Worm (Caenorhabditis elegans) whole organism, late embryonic: ENCODE results near the gene lgc-57.
A peak's percentile ranks its signal among the peaks of the same experiment; 100 is the strongest.

Source experiments
- C08G9.2 ChIP-seq: sonication (generic microtip); optimal IDR thresholded peaks from 2 replicates; lab custom pipeline; 2016; ENCODE audit warnings: mild to moderate bottlenecking, missing genetic modification characterization, moderate library complexity, missing compliant biosample characterization
- C38D4.7 ChIP-seq: fragments of 200-800 bp; sonication (Bioruptor generic); optimal IDR thresholded peaks from 2 replicates; lab custom pipeline; 2018; ENCODE audit warnings: mild to moderate bottlenecking, missing genetic modification characterization, moderate library complexity, missing compliant biosample characterization
- T23F11.4 ChIP-seq: fragments of 200-800 bp; sonication (Bioruptor generic); optimal IDR thresholded peaks from 2 replicates; lab custom pipeline; 2018; ENCODE audit warnings: mild to moderate bottlenecking, missing genetic modification characterization, missing compliant biosample characterization
- Y22D7AL.16 ChIP-seq: sonication (generic microtip); optimal IDR thresholded peaks from 2 replicates; lab custom pipeline; 2016; ENCODE audit warnings: missing genetic modification characterization, missing compliant biosample characterization
- ceh-19 ChIP-seq: fragments of 200-800 bp; sonication (Bioruptor generic); optimal IDR thresholded peaks from 2 replicates; lab custom pipeline; 2018; ENCODE audit warnings: mild to moderate bottlenecking, missing genetic modification characterization, missing compliant biosample characterization
- ceh-2 ChIP-seq: sonication (generic microtip); optimal IDR thresholded peaks from 2 replicates; lab custom pipeline; 2016; ENCODE audit warnings: missing genotype, missing genetic modification characterization, missing compliant biosample characterization
- ceh-24 ChIP-seq: sonication (generic microtip); optimal IDR thresholded peaks from 2 replicates; lab custom pipeline; 2016; ENCODE audit warnings: mild to moderate bottlenecking, missing genetic modification characterization, missing compliant biosample characterization
- ceh-34 ChIP-seq: sonication (generic microtip); optimal IDR thresholded peaks from 2 replicates; lab custom pipeline; 2016; ENCODE audit warnings: mild to moderate bottlenecking, missing genetic modification characterization, missing compliant biosample characterization
- ceh-45 ChIP-seq: fragments of 200-800 bp; sonication (Bioruptor generic); IDR thresholded peaks from 2 replicates; pipeline ENCODE4 v1.3.6; 2022; ENCODE audit warnings: missing genetic modification reagents, missing genetic modification characterization, missing compliant biosample characterization
- ceh-48 ChIP-seq: sonication (generic microtip); optimal IDR thresholded peaks from 2 replicates; lab custom pipeline; 2016; ENCODE audit warnings: missing genetic modification characterization, inconsistent platforms, missing compliant biosample characterization
- dmd-4 ChIP-seq: sonication (generic microtip); optimal IDR thresholded peaks from 2 replicates; lab custom pipeline; 2016; ENCODE audit warnings: borderline replicate concordance, missing genetic modification characterization, missing compliant biosample characterization
- elt-2 ChIP-seq: sonication (generic microtip); optimal IDR thresholded peaks from 2 replicates; lab custom pipeline; 2016; ENCODE audit warnings: missing genetic modification reagents, missing genetic modification characterization, missing compliant biosample characterization
- elt-4 ChIP-seq: sonication (generic microtip); optimal IDR thresholded peaks from 2 replicates; lab custom pipeline; 2016; ENCODE audit warnings: missing genetic modification characterization, missing compliant biosample characterization
- fax-1 ChIP-seq: sonication (generic microtip); optimal IDR thresholded peaks from 2 replicates; lab custom pipeline; 2016; ENCODE audit warnings: missing genotype, missing genetic modification characterization, missing compliant biosample characterization
- gmeb-2 ChIP-seq: sonication (generic microtip); optimal IDR thresholded peaks from 2 replicates; lab custom pipeline; 2016; ENCODE audit warnings: missing genetic modification characterization, inconsistent platforms, missing compliant biosample characterization
- hlh-13 ChIP-seq: fragments of 200-800 bp; sonication (Bioruptor generic); optimal IDR thresholded peaks from 2 replicates; lab custom pipeline; 2018; ENCODE audit warnings: mild to moderate bottlenecking, missing genetic modification characterization, missing compliant biosample characterization
- hlh-6 ChIP-seq: sonication (generic microtip); optimal IDR thresholded peaks from 2 replicates; lab custom pipeline; 2016; ENCODE audit warnings: missing genotype, missing genetic modification characterization, missing compliant biosample characterization
- lin-11 ChIP-seq: fragments of 200-800 bp; sonication (Bioruptor generic); optimal IDR thresholded peaks from 2 replicates; lab custom pipeline; 2018; ENCODE audit warnings: mild to moderate bottlenecking, missing genetic modification characterization, missing compliant biosample characterization
- mec-3 ChIP-seq: sonication (generic microtip); optimal IDR thresholded peaks from 2 replicates; lab custom pipeline; 2016; ENCODE audit warnings: borderline replicate concordance, missing genetic modification characterization, missing compliant biosample characterization
- odd-2 ChIP-seq: sonication (generic microtip); optimal IDR thresholded peaks from 2 replicates; lab custom pipeline; 2017; ENCODE audit warnings: antibody characterized with exemption, mild to moderate bottlenecking, missing genetic modification characterization, missing compliant biosample characterization
- pat-9 ChIP-seq: fragments of 200-800 bp; sonication (Bioruptor generic); optimal IDR thresholded peaks from 2 replicates; lab custom pipeline; 2018; ENCODE audit warnings: mild to moderate bottlenecking, missing genetic modification characterization, moderate library complexity, missing compliant biosample characterization
- pha-2 ChIP-seq: sonication (generic microtip); optimal IDR thresholded peaks from 2 replicates; lab custom pipeline; 2017; ENCODE audit warnings: mild to moderate bottlenecking, missing genetic modification characterization, missing compliant biosample characterization
- pha-4 ChIP-seq: fragments of 150-350 bp; optimal IDR thresholded peaks from 2 replicates; lab custom pipeline; 2018; ENCODE audit warnings: missing biosample characterization, missing genetic modification reagents, missing genetic modification characterization
- pqm-1 ChIP-seq: sonication (generic microtip); optimal IDR thresholded peaks from 2 replicates; lab custom pipeline; 2016; ENCODE audit warnings: missing genetic modification characterization, missing compliant biosample characterization
- pros-1 ChIP-seq: fragments of 150-350 bp; optimal IDR thresholded peaks from 2 replicates; lab custom pipeline; 2014; ENCODE audit warnings: missing biosample characterization, missing genetic modification reagents, missing genetic modification characterization
- rnt-1 ChIP-seq: sonication (generic microtip); optimal IDR thresholded peaks from 2 replicates; lab custom pipeline; 2016; ENCODE audit warnings: missing genetic modification characterization, missing compliant biosample characterization
- sdc-2 ChIP-seq: sonication (generic microtip); optimal IDR thresholded peaks from 2 replicates; lab custom pipeline; 2016; ENCODE audit warnings: missing genotype, missing genetic modification characterization, missing compliant biosample characterization
- tbx-2 ChIP-seq: sonication (generic microtip); optimal IDR thresholded peaks from 2 replicates; lab custom pipeline; 2016; ENCODE audit warnings: missing genetic modification characterization, missing compliant biosample characterization
- unc-42 ChIP-seq: sonication (generic microtip); optimal IDR thresholded peaks from 2 replicates; lab custom pipeline; 2016; ENCODE audit warnings: missing genotype, missing genetic modification characterization, missing compliant biosample characterization
- unc-55 ChIP-seq: sonication (generic microtip); optimal IDR thresholded peaks from 2 replicates; lab custom pipeline; 2017; ENCODE audit warnings: missing biosample characterization, missing genetic modification reagents, missing genetic modification characterization

The lgc-57 gene

ce11 chrII:10693655-10694054 is 1.2 kb upstream of the lgc-57 start, which contains the start of gene gbh-1:
Gene gbh-1, minus strand, starts transcription at chrII:10693803.
- no peak for TF ChIP-seq dmd-4 (tag; lab: Kevin White, UChicago)
- peak; percentile 17 for TF ChIP-seq elt-2
- TF ChIP-seq, all 69 proteins: peak for 1

ce11 chrII:10696060-10696459 is 1.2 kb downstream of the lgc-57 start:
- peak; percentile 77 for TF ChIP-seq unc-42 (tag; lab: Kevin White, UChicago)
- no peak for TF ChIP-seq tbx-2 (tag; lab: Kevin White, UChicago)

DNA sequence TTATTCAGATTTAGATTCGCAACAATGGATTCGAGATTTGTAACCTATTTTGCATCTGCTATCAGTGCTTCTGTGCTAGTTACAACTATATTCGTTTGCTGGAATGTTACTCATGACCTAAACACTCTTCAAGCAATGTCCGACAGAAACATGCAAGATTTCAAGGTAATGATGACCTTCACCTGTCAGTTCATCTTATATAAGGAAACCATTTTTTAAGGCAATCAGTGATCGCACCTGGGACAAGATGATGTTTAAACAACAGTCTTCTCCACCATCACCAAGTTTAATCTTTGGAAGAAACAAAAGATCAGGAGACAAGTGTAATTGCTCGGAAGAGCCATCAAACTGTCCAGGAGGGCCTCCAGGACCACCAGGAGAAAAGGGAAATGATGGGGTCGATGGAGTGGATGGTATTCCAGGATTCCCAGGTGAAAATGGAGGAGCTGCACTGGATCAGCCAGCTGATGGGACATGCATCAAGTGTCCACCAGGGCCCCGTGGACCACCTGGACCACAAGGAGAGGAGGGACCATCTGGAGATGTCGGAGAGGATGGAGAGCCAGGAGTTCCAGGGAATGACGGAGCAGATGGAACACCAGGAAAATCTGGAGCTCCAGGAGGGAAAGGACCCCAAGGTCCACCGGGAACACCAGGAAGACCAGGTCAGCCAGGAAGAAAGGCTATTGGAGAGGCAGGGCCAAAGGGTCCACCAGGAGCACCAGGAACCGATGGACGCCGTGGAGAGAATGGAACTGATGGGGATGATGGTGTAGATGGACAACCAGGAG is 9.0 kb downstream of the lgc-57 start, which contains the start of gene col-79:
Gene col-79 (plus strand): TSS at position 20 of the 791 bp plus-strand sequence.
- TF ChIP-seq ceh-48 (tag; lab: Kevin White, UChicago) (no peak), hlh-6 (peak; percentile 40)

ce11 chrII:10704575-10705170 is 9.9 kb downstream of the lgc-57 start, which contains the start of gene col-39:
Gene col-39, plus strand, starts transcription at chrII:10704916.
- TF ChIP-seq pha-4 (no peak), odd-2 (no peak), hlh-13 (GFP tag; lab: Kevin White, UChicago) (no peak), fax-1 (tag; lab: Kevin White, UChicago) (no peak), pros-1 (tag; lab: Kevin White, UChicago) (no peak), mec-3 (tag; lab: Kevin White, UChicago) (no peak), C38D4.7 (no peak), T23F11.4 (GFP tag; lab: Kevin White, UChicago) (no peak), ceh-24 (no peak), ceh-34 (tag; lab: Kevin White, UChicago) (no peak), pat-9 (tag; lab: Kevin White, UChicago) (no peak), ceh-19 (GFP tag; lab: Kevin White, UChicago) (no peak), lin-11 (no peak), unc-55 (GFP tag; lab: Kevin White, UChicago) (no peak), rnt-1 (tag; lab: Kevin White, UChicago) (no peak), pha-2 (no peak), pqm-1 (tag; lab: Kevin White, UChicago) (no peak)

- no peak for TF ChIP-seq ceh-45
- TF ChIP-seq gmeb-2 (tag; lab: Kevin White, UChicago): no peak
- peak; percentile 50 for TF ChIP-seq elt-4 (tag; lab: Kevin White, UChicago)
- TF ChIP-seq fax-1 (tag; lab: Kevin White, UChicago): no peak
- TF ChIP-seq Y22D7AL.16 (tag; lab: Kevin White, UChicago): no peak
- TF ChIP-seq C08G9.2 (tag; lab: Kevin White, UChicago): peak; percentile 22
- peak; percentile 52 for TF ChIP-seq hlh-6
- no peak for TF ChIP-seq pha-2
- no peak for TF ChIP-seq ceh-2 (tag; lab: Kevin White, UChicago)
- TF ChIP-seq sdc-2 (tag; lab: Kevin White, UChicago): no peak
Observed at ce11 chrII:10705347-10705996, 10.7 kb downstream of the lgc-57 start.
